Fruit fly (Drosophila melanogaster) whole organism, embryonic: ENCODE results near the gene CG31468.

Source experiments
- ATbp ChIP-seq: fragments of 200-800 bp; sonication (Bioruptor generic); optimal IDR thresholded peaks from 2 replicates; lab custom pipeline; 2017; ENCODE audit warnings: missing biosample characterization, mild to moderate bottlenecking, missing genetic modification characterization, missing genetic modification reagents
- CG10321 ChIP-seq: fragments of 200-800 bp; sonication (Bioruptor generic); IDR thresholded peaks from 2 replicates; pipeline ENCODE4 v1.3.6; 2022; ENCODE audit warnings: missing biosample characterization, missing genetic modification characterization
- CG11398 ChIP-seq: fragments of 200-800 bp; sonication (Bioruptor generic); optimal IDR thresholded peaks from 2 replicates; lab custom pipeline; 2016; ENCODE audit warnings: missing biosample characterization, missing genetic modification characterization
- CG12104 ChIP-seq: fragments of 200-800 bp; sonication (Bioruptor generic); optimal IDR thresholded peaks from 3 replicates; lab custom pipeline; 2016; ENCODE audit warnings: missing biosample characterization, missing genetic modification characterization
- CG13424 ChIP-seq: fragments of 200-800 bp; sonication (Bioruptor generic); optimal IDR thresholded peaks from 2 replicates; lab custom pipeline; 2019; ENCODE audit warnings: missing biosample characterization, mild to moderate bottlenecking, missing genetic modification characterization, moderate library complexity
- CG16813 ChIP-seq: fragments of 200-800 bp; sonication (Bioruptor generic); IDR thresholded peaks from 3 replicates; pipeline ENCODE4 v1.3.6; 2022; ENCODE audit warnings: missing biosample characterization, missing genetic modification characterization; ENCODE audit not compliant: partially characterized antibody
- CG18599 ChIP-seq: fragments of 200-800 bp; sonication (Bioruptor generic); optimal IDR thresholded peaks from 3 replicates; lab custom pipeline; 2017; ENCODE audit warnings: missing biosample characterization, missing genetic modification characterization, mild to moderate bottlenecking, moderate library complexity, missing genetic modification reagents
- CG2202 ChIP-seq: fragments of 200-800 bp; sonication (Bioruptor generic); optimal IDR thresholded peaks from 2 replicates; lab custom pipeline; 2018; ENCODE audit warnings: missing biosample characterization, mild to moderate bottlenecking, missing genetic modification characterization
- CG33213 ChIP-seq: fragments of 200-800 bp; sonication (Bioruptor generic); optimal IDR thresholded peaks from 3 replicates; lab custom pipeline; 2016; ENCODE audit warnings: missing biosample characterization, missing genetic modification characterization
- CG3407 ChIP-seq: fragments of 200-800 bp; sonication (Bioruptor generic); optimal IDR thresholded peaks from 2 replicates; lab custom pipeline; 2018; ENCODE audit warnings: missing biosample characterization, mild to moderate bottlenecking, missing genetic modification characterization
- CG4617 ChIP-seq: fragments of 200-800 bp; sonication (Bioruptor generic); optimal IDR thresholded peaks from 3 replicates; lab custom pipeline; 2016; ENCODE audit warnings: missing biosample characterization, missing genetic modification characterization, borderline replicate concordance
- CG7839 ChIP-seq: fragments of 200-800 bp; sonication (Bioruptor generic); optimal IDR thresholded peaks from 3 replicates; lab custom pipeline; 2018; ENCODE audit warnings: missing biosample characterization, mild to moderate bottlenecking, missing genetic modification characterization, moderate library complexity
- CG8388 ChIP-seq: fragments of 200-800 bp; sonication (Bioruptor generic); optimal IDR thresholded peaks from 2 replicates; lab custom pipeline; 2019; ENCODE audit warnings: missing biosample characterization, mild to moderate bottlenecking, missing genetic modification characterization, moderate library complexity
- CG8478 ChIP-seq: fragments of >200 bp; optimal IDR thresholded peaks from 2 replicates; lab custom pipeline; 2018
- CTCF ChIP-seq: fragments of 200-800 bp; sonication (Bioruptor generic); optimal IDR thresholded peaks from 2 replicates; lab custom pipeline; 2017; ENCODE audit warnings: missing biosample characterization, mild to moderate bottlenecking, missing genetic modification characterization, moderate library complexity
- Chrac-16 ChIP-seq: fragments of 200-800 bp; sonication (Bioruptor generic); optimal IDR thresholded peaks from 3 replicates; lab custom pipeline; 2016; ENCODE audit warnings: missing biosample characterization, missing genetic modification characterization
- Dbx ChIP-seq: fragments of 200-800 bp; sonication (Bioruptor generic); IDR thresholded peaks from 3 replicates; pipeline ENCODE4 v1.3.6; 2022; ENCODE audit warnings: missing biosample characterization, missing genetic modification characterization
- ERR ChIP-seq: fragments of 200-800 bp; sonication (Bioruptor generic); optimal IDR thresholded peaks from 2 replicates; lab custom pipeline; 2016; ENCODE audit warnings: missing biosample characterization, missing genetic modification characterization
- Jarid2 ChIP-seq: fragments of 200-800 bp; sonication (Bioruptor generic); optimal IDR thresholded peaks from 3 replicates; lab custom pipeline; 2017; ENCODE audit warnings: mild to moderate bottlenecking, missing biosample characterization, missing genetic modification reagents, missing genetic modification characterization
- MESR4 ChIP-seq: fragments of 200-800 bp; sonication (Bioruptor generic); optimal IDR thresholded peaks from 2 replicates; lab custom pipeline; 2018; ENCODE audit warnings: missing biosample characterization, mild to moderate bottlenecking, missing genetic modification characterization, moderate library complexity
- Max ChIP-seq: fragments of 200-800 bp; sonication (Bioruptor generic); optimal IDR thresholded peaks from 2 replicates; lab custom pipeline; 2016; ENCODE audit warnings: missing biosample characterization, mild to moderate bottlenecking, missing genetic modification characterization
- Opbp ChIP-seq: fragments of 200-800 bp; sonication (Bioruptor generic); IDR thresholded peaks from 3 replicates; pipeline ENCODE4 v1.3.6; 2022; ENCODE audit warnings: missing biosample characterization, missing genetic modification characterization; ENCODE audit not compliant: partially characterized antibody
- Sox102F ChIP-seq: fragments of 200-800 bp; sonication (Bioruptor generic); optimal IDR thresholded peaks from 2 replicates; lab custom pipeline; 2018; ENCODE audit warnings: missing biosample characterization, mild to moderate bottlenecking, missing genetic modification characterization, moderate library complexity
- TFAM ChIP-seq: fragments of 200-800 bp; sonication (Bioruptor generic); optimal IDR thresholded peaks from 2 replicates; lab custom pipeline; 2017; ENCODE audit warnings: missing biosample characterization, missing genetic modification characterization, inconsistent platforms
- Xbp1 ChIP-seq: fragments of 200-800 bp; sonication (Bioruptor generic); optimal IDR thresholded peaks from 3 replicates; lab custom pipeline; 2016; ENCODE audit warnings: missing biosample characterization, mild to moderate bottlenecking, missing genetic modification characterization
- ash1 ChIP-seq: fragments of 200-800 bp; sonication (Bioruptor generic); optimal IDR thresholded peaks from 2 replicates; lab custom pipeline; 2018; ENCODE audit warnings: missing biosample characterization, mild to moderate bottlenecking, missing genetic modification characterization
- bcd ChIP-seq: fragments of 200-800 bp; sonication (Bioruptor generic); optimal IDR thresholded peaks from 2 replicates; lab custom pipeline; 2017; ENCODE audit warnings: missing biosample characterization, mild to moderate bottlenecking, missing genetic modification characterization
- bigmax ChIP-seq: fragments of 200-800 bp; sonication (Bioruptor generic); optimal IDR thresholded peaks from 2 replicates; lab custom pipeline; 2018; ENCODE audit warnings: missing biosample characterization, mild to moderate bottlenecking, missing genetic modification characterization
- bowl ChIP-seq: fragments of 200-800 bp; sonication (Bioruptor generic); IDR thresholded peaks from 2 replicates; pipeline ENCODE4 v1.3.6; 2022; ENCODE audit warnings: missing biosample characterization, missing genetic modification characterization
- crc ChIP-seq: fragments of 200-800 bp; sonication (Bioruptor generic); optimal IDR thresholded peaks from 2 replicates; lab custom pipeline; 2016; ENCODE audit warnings: missing biosample characterization, missing genetic modification characterization
- crp ChIP-seq, 2 experiments: fragments of 200-800 bp; sonication (Bioruptor generic); optimal IDR thresholded peaks; 2 replicates in 1 of 2; 3 replicates in 1 of 2; lab custom pipeline; 2017; ENCODE audit warnings: missing biosample characterization in 2 of 2, missing genetic modification characterization in 2 of 2, mild to moderate bottlenecking in 1 of 2, moderate library complexity in 1 of 2
- dan ChIP-seq: fragments of 200-800 bp; sonication (Bioruptor generic); IDR thresholded peaks from 2 replicates; pipeline ENCODE4 v1.3.6; 2022; ENCODE audit warnings: missing biosample characterization, missing genetic modification characterization
- dimm ChIP-seq: fragments of 200-800 bp; sonication (Bioruptor generic); IDR thresholded peaks from 2 replicates; pipeline ENCODE4 v1.3.6; 2022; ENCODE audit warnings: missing biosample characterization, missing genetic modification characterization
- disco-r ChIP-seq: fragments of 200-800 bp; sonication (Bioruptor generic); optimal IDR thresholded peaks from 2 replicates; lab custom pipeline; 2016; ENCODE audit warnings: missing biosample characterization, missing genetic modification characterization
- dpn ChIP-seq, 2 experiments: fragments of 200-800 bp; sonication (Bioruptor generic); optimal IDR thresholded peaks; 3 replicates each; lab custom pipeline; 2016; ENCODE audit warnings: missing biosample characterization in 2 of 2, missing genetic modification characterization in 2 of 2
- emc ChIP-seq: fragments of 200-800 bp; sonication (Bioruptor generic); optimal IDR thresholded peaks from 2 replicates; lab custom pipeline; 2016; ENCODE audit warnings: missing biosample characterization, missing genetic modification characterization
- fru ChIP-seq: fragments of >200 bp; optimal IDR thresholded peaks from 2 replicates; lab custom pipeline; 2017
- gfzf ChIP-seq: fragments of 200-800 bp; sonication (Bioruptor generic); optimal IDR thresholded peaks from 2 replicates; lab custom pipeline; 2016; ENCODE audit warnings: missing biosample characterization, mild to moderate bottlenecking, missing genetic modification characterization, moderate library complexity
- her ChIP-seq: fragments of 200-800 bp; sonication (Bioruptor generic); optimal IDR thresholded peaks from 2 replicates; lab custom pipeline; 2016; ENCODE audit warnings: missing biosample characterization, missing genetic modification characterization
- jumu ChIP-seq: fragments of 200-800 bp; sonication (Bioruptor generic); optimal IDR thresholded peaks from 3 replicates; lab custom pipeline; 2016; ENCODE audit warnings: missing biosample characterization, missing genetic modification characterization
- kni ChIP-seq: fragments of 200-800 bp; sonication (Bioruptor generic); optimal IDR thresholded peaks from 3 replicates; lab custom pipeline; 2017; ENCODE audit warnings: mild to moderate bottlenecking, missing biosample characterization, missing genetic modification reagents, missing genetic modification characterization
- lab ChIP-seq: fragments of 200-800 bp; sonication (Bioruptor generic); optimal IDR thresholded peaks from 3 replicates; lab custom pipeline; 2017; ENCODE audit warnings: missing biosample characterization, missing genetic modification characterization, mild to moderate bottlenecking, moderate library complexity, missing genetic modification reagents
- lilli ChIP-seq: fragments of 200-800 bp; sonication (Bioruptor generic); optimal IDR thresholded peaks from 3 replicates; lab custom pipeline; 2016; ENCODE audit warnings: missing biosample characterization, missing genetic modification characterization
- pan ChIP-seq, 4 experiments: fragments of >200 bp in 3 of 4; fragments of 200-800 bp in 1 of 4; sonication (Bioruptor generic) in 1 of 4; optimal IDR thresholded peaks in 3 of 4; IDR thresholded peaks in 1 of 4; 2 replicates each; pipeline versions ENCODE4 v1.3.6 to Lab custom; 2017 to 2022; ENCODE audit warnings: missing biosample characterization in 2 of 4, missing genetic modification characterization in 2 of 4, mixed read lengths in 1 of 4
- sd ChIP-seq: fragments of 200-800 bp; sonication (Bioruptor generic); optimal IDR thresholded peaks from 3 replicates; lab custom pipeline; 2018; ENCODE audit warnings: missing biosample characterization, mild to moderate bottlenecking, missing genetic modification characterization, moderate library complexity
- sqz ChIP-seq: fragments of 200-800 bp; sonication (Bioruptor generic); optimal IDR thresholded peaks from 3 replicates; lab custom pipeline; 2018; ENCODE audit warnings: missing biosample characterization, mild to moderate bottlenecking, missing genetic modification characterization
- sug ChIP-seq: fragments of 200-800 bp; optimal IDR thresholded peaks from 2 replicates; lab custom pipeline; 2019; ENCODE audit warnings: missing biosample characterization, mild to moderate bottlenecking, missing genetic modification characterization, moderate library complexity
- ttk ChIP-seq: fragments of 200-800 bp; sonication (Bioruptor generic); IDR thresholded peaks from 2 replicates; pipeline ENCODE4 v2.1.2; 2022; ENCODE audit warnings: missing biosample characterization, missing genetic modification characterization
- zen2 ChIP-seq: fragments of 200-800 bp; sonication (Bioruptor generic); IDR thresholded peaks from 3 replicates; pipeline ENCODE4 v1.3.6; 2022; ENCODE audit warnings: missing biosample characterization, missing genetic modification characterization; ENCODE audit not compliant: partially characterized antibody
- zfh1 ChIP-seq: fragments of 200-800 bp; sonication (Bioruptor generic); IDR thresholded peaks from 3 replicates; pipeline ENCODE4 v1.3.6; 2022; ENCODE audit warnings: missing biosample characterization, missing genetic modification characterization

The CG31468 gene

dm6 chr3R:23725711-23726349, 25.7 kb upstream of the CG31468 start (continued):
- TF ChIP-seq ATbp (GFP tag; lab: Kevin White, UChicago), result peak; percentile 39
- peak; percentile 61 for TF ChIP-seq sd
- no peak for TF ChIP-seq MESR4 (GFP tag; lab: Kevin White, UChicago)
- TF ChIP-seq dan, result no peak
- TF ChIP-seq CG18599 (GFP tag; lab: Kevin White, UChicago), result peak; percentile 66
- no peak for TF ChIP-seq Xbp1
- TF ChIP-seq CG11398 (GFP tag; lab: Kevin White, UChicago), result no peak
- TF ChIP-seq CG10321, result no peak
- peak; percentile 10 for TF ChIP-seq CG3407 (GFP tag; lab: Kevin White, UChicago)
- TF ChIP-seq jumu (GFP tag; lab: Kevin White, UChicago), result no peak
- TF ChIP-seq CG12104 (GFP tag; lab: Kevin White, UChicago), result peak; percentile 14
- no peak for TF ChIP-seq pan (optimal IDR thresholded peaks at IDR 0.05; lab: Kevin White, UChicago)
- no peak for TF ChIP-seq pan (GFP tag; optimal IDR thresholded peaks at IDR 0.05 in 1 of 2, IDR thresholded peaks at IDR 0.05 in 1 of 2)
- no peak for TF ChIP-seq Sox102F (GFP tag; lab: Kevin White, UChicago)
- TF ChIP-seq CG13424 (tag; lab: Kevin White, UChicago), result no peak
- TF ChIP-seq crp (GFP tag; optimal IDR thresholded peaks at IDR 0.05; lab: Kevin White, UChicago), result no peak
- TF ChIP-seq CG4617 (GFP tag; lab: Kevin White, UChicago), result no peak
- TF ChIP-seq lilli (GFP tag; lab: Kevin White, UChicago), result no peak
- no peak for TF ChIP-seq bigmax (GFP tag; lab: Kevin White, UChicago)
- no peak for TF ChIP-seq dpn (GFP tag; optimal IDR thresholded peaks at IDR 0.05; lab: Kevin White, UChicago)
- TF ChIP-seq dimm (GFP tag; lab: Robert Waterston, UW), result no peak
- no peak for TF ChIP-seq CG2202 (tag; lab: Kevin White, UChicago)
- TF ChIP-seq Max (GFP tag; lab: Kevin White, UChicago), result no peak
- TF ChIP-seq CG8478 (lab: Kevin White, UChicago), result no peak
- TF ChIP-seq bowl (GFP tag; lab: Robert Waterston, UW), result no peak
- no peak for TF ChIP-seq crc
- no peak for TF ChIP-seq ttk (GFP tag; lab: Robert Waterston, UW)
- TF ChIP-seq bcd, result no peak
- TF ChIP-seq kni (GFP tag; lab: Kevin White, UChicago), result peak; percentile 49
- no peak for TF ChIP-seq emc (GFP tag; lab: Kevin White, UChicago)
- no peak for TF ChIP-seq gfzf (GFP tag; lab: Kevin White, UChicago)

- TF ChIP-seq Dbx (no peak), Opbp (GFP tag; lab: Robert Waterston, UW) (no peak), ash1 (GFP tag; lab: Kevin White, UChicago) (no peak), ERR (no peak), zen2 (GFP tag; lab: Robert Waterston, UW) (no peak), disco-r (no peak), sqz (GFP tag; lab: Kevin White, UChicago) (no peak), sug (tag; lab: Kevin White, UChicago) (peak; percentile 97), fru (lab: Kevin White, UChicago) (no peak), CG8388 (no peak), CG33213 (GFP tag; lab: Kevin White, UChicago) (no peak), zfh1 (GFP tag; lab: Robert Waterston, UW) (no peak), Xbp1 (no peak), Jarid2 (GFP tag; lab: Kevin White, UChicago) (no peak), TFAM (GFP tag; lab: Kevin White, UChicago) (no peak), CTCF (GFP tag; lab: Kevin White, UChicago) (no peak), lab (GFP tag; lab: Kevin White, UChicago) (peak; percentile 39), CG7839 (tag; lab: Kevin White, UChicago) (no peak), CG16813 (GFP tag; lab: Robert Waterston, UW) (no peak), her (GFP tag; lab: Kevin White, UChicago) (no peak), Chrac-16 (GFP tag; lab: Kevin White, UChicago) (no peak)
These were observed 24.8 kb upstream of the CG31468 start for dm6 chr3R:23724843-23725506.
